Fruit fly (Drosophila melanogaster) whole organism, wandering third instar larva: Measurements from ENCODE around the gene ifc.

Experiments used
- Myc ChIP-seq: fragments of >200 bp; optimal IDR thresholded peaks from 2 replicates; lab custom pipeline; 2017
- br ChIP-seq: fragments of 200-800 bp; sonication (Bioruptor generic); optimal IDR thresholded peaks from 2 replicates; lab custom pipeline; 2016; ENCODE audit warnings: missing biosample characterization, missing genetic modification characterization
- dsf ChIP-seq: sonication (Bioruptor generic); optimal IDR thresholded peaks from 2 replicates; lab custom pipeline; 2016; ENCODE audit warnings: missing biosample characterization, missing genetic modification characterization, borderline replicate concordance
- h ChIP-seq: fragments of 200-800 bp; sonication (Bioruptor generic); optimal IDR thresholded peaks from 3 replicates; lab custom pipeline; 2016; ENCODE audit warnings: missing biosample characterization, mild to moderate bottlenecking, missing genetic modification characterization

- no peak for TF ChIP-seq Myc (lab: Kevin White, UChicago)
- TF ChIP-seq br (GFP tag; lab: Kevin White, UChicago): no peak
- TF ChIP-seq dsf (GFP tag; lab: Kevin White, UChicago): no peak
- no peak for TF ChIP-seq h (GFP tag; lab: Kevin White, UChicago)
Measured at dm6 chr2L:5979055-5979399, 7.1 kb upstream of the ifc start.
